Worm (Caenorhabditis elegans) whole organism, late embryonic: ENCODE data around the gene T10F2.2.

ENCODE experiments used
- C08G9.2 ChIP-seq: sonication (generic microtip); optimal IDR thresholded peaks from 2 replicates; lab custom pipeline; 2016; ENCODE audit warnings: mild to moderate bottlenecking, missing genetic modification characterization, moderate library complexity, missing compliant biosample characterization
- K02D7.2 ChIP-seq: sonication (generic microtip); optimal IDR thresholded peaks from 2 replicates; lab custom pipeline; 2017; ENCODE audit warnings: mild to moderate bottlenecking, missing genetic modification characterization, missing compliant biosample characterization
- K09A11.1 ChIP-seq: sonication (generic microtip); optimal IDR thresholded peaks from 2 replicates; lab custom pipeline; 2017; ENCODE audit warnings: antibody characterized with exemption, mild to moderate bottlenecking, missing genetic modification characterization, missing compliant biosample characterization; ENCODE audit not compliant: insufficient read depth
- T23F11.4 ChIP-seq: fragments of 200-800 bp; sonication (Bioruptor generic); optimal IDR thresholded peaks from 2 replicates; lab custom pipeline; 2018; ENCODE audit warnings: mild to moderate bottlenecking, missing genetic modification characterization, missing compliant biosample characterization
- ahr-1 ChIP-seq: sonication (generic microtip); optimal IDR thresholded peaks from 2 replicates; lab custom pipeline; 2016; ENCODE audit warnings: missing genetic modification characterization, missing compliant biosample characterization
- ceh-18 ChIP-seq: sonication (generic microtip); optimal IDR thresholded peaks from 2 replicates; lab custom pipeline; 2016; ENCODE audit warnings: missing genetic modification characterization, missing compliant biosample characterization
- ceh-19 ChIP-seq: fragments of 200-800 bp; sonication (Bioruptor generic); optimal IDR thresholded peaks from 2 replicates; lab custom pipeline; 2018; ENCODE audit warnings: mild to moderate bottlenecking, missing genetic modification characterization, missing compliant biosample characterization
- ceh-2 ChIP-seq: sonication (generic microtip); optimal IDR thresholded peaks from 2 replicates; lab custom pipeline; 2016; ENCODE audit warnings: missing genotype, missing genetic modification characterization, missing compliant biosample characterization
- ceh-22 ChIP-seq: sonication (generic microtip); optimal IDR thresholded peaks from 2 replicates; lab custom pipeline; 2017; ENCODE audit warnings: missing biosample characterization, missing genetic modification characterization
- ceh-24 ChIP-seq: sonication (generic microtip); optimal IDR thresholded peaks from 2 replicates; lab custom pipeline; 2016; ENCODE audit warnings: mild to moderate bottlenecking, missing genetic modification characterization, missing compliant biosample characterization
- ceh-30 ChIP-seq: fragments of 150-350 bp; optimal IDR thresholded peaks from 2 replicates; lab custom pipeline; 2014; ENCODE audit warnings: missing biosample characterization, missing genetic modification characterization
- ceh-31 ChIP-seq: sonication (generic microtip); optimal IDR thresholded peaks from 2 replicates; lab custom pipeline; 2016; ENCODE audit warnings: missing genetic modification characterization, missing compliant biosample characterization
- ceh-34 ChIP-seq: sonication (generic microtip); optimal IDR thresholded peaks from 2 replicates; lab custom pipeline; 2016; ENCODE audit warnings: mild to moderate bottlenecking, missing genetic modification characterization, missing compliant biosample characterization
- ceh-48 ChIP-seq: sonication (generic microtip); optimal IDR thresholded peaks from 2 replicates; lab custom pipeline; 2016; ENCODE audit warnings: missing genetic modification characterization, inconsistent platforms, missing compliant biosample characterization
- ceh-6 ChIP-seq: fragments of 200-800 bp; sonication (Bioruptor generic); optimal IDR thresholded peaks from 2 replicates; lab custom pipeline; 2018; ENCODE audit warnings: mild to moderate bottlenecking, missing genetic modification characterization, missing compliant biosample characterization
- dmd-4 ChIP-seq: sonication (generic microtip); optimal IDR thresholded peaks from 2 replicates; lab custom pipeline; 2016; ENCODE audit warnings: borderline replicate concordance, missing genetic modification characterization, missing compliant biosample characterization
- elt-2 ChIP-seq: sonication (generic microtip); optimal IDR thresholded peaks from 2 replicates; lab custom pipeline; 2016; ENCODE audit warnings: missing genetic modification reagents, missing genetic modification characterization, missing compliant biosample characterization
- elt-4 ChIP-seq: sonication (generic microtip); optimal IDR thresholded peaks from 2 replicates; lab custom pipeline; 2016; ENCODE audit warnings: missing genetic modification characterization, missing compliant biosample characterization
- eyg-1 ChIP-seq: sonication (generic microtip); optimal IDR thresholded peaks from 2 replicates; lab custom pipeline; 2016; ENCODE audit warnings: missing genotype, missing genetic modification characterization, missing compliant biosample characterization
- fax-1 ChIP-seq: sonication (generic microtip); optimal IDR thresholded peaks from 2 replicates; lab custom pipeline; 2016; ENCODE audit warnings: missing genotype, missing genetic modification characterization, missing compliant biosample characterization
- fkh-6 ChIP-seq: sonication (generic microtip); optimal IDR thresholded peaks from 2 replicates; lab custom pipeline; 2016; ENCODE audit warnings: missing genetic modification characterization, missing compliant biosample characterization
- gmeb-2 ChIP-seq: sonication (generic microtip); optimal IDR thresholded peaks from 2 replicates; lab custom pipeline; 2016; ENCODE audit warnings: missing genetic modification characterization, inconsistent platforms, missing compliant biosample characterization
- hlh-13 ChIP-seq: fragments of 200-800 bp; sonication (Bioruptor generic); optimal IDR thresholded peaks from 2 replicates; lab custom pipeline; 2018; ENCODE audit warnings: mild to moderate bottlenecking, missing genetic modification characterization, missing compliant biosample characterization
- hlh-6 ChIP-seq: sonication (generic microtip); optimal IDR thresholded peaks from 2 replicates; lab custom pipeline; 2016; ENCODE audit warnings: missing genotype, missing genetic modification characterization, missing compliant biosample characterization
- hlh-8 ChIP-seq: sonication (generic microtip); optimal IDR thresholded peaks from 2 replicates; lab custom pipeline; 2016; ENCODE audit warnings: missing genotype, missing genetic modification characterization, missing compliant biosample characterization
- lim-6 ChIP-seq: sonication (generic microtip); optimal IDR thresholded peaks from 2 replicates; lab custom pipeline; 2016; ENCODE audit warnings: missing genetic modification characterization, missing compliant biosample characterization
- mec-3 ChIP-seq: sonication (generic microtip); optimal IDR thresholded peaks from 2 replicates; lab custom pipeline; 2016; ENCODE audit warnings: borderline replicate concordance, missing genetic modification characterization, missing compliant biosample characterization
- nfya-1 ChIP-seq: sonication (generic microtip); optimal IDR thresholded peaks from 2 replicates; lab custom pipeline; 2017; ENCODE audit warnings: missing genetic modification characterization, mild to moderate bottlenecking, missing compliant biosample characterization, antibody characterized with exemption, moderate library complexity
- odd-2 ChIP-seq: sonication (generic microtip); optimal IDR thresholded peaks from 2 replicates; lab custom pipeline; 2017; ENCODE audit warnings: antibody characterized with exemption, mild to moderate bottlenecking, missing genetic modification characterization, missing compliant biosample characterization
- pag-3 ChIP-seq: sonication (generic microtip); optimal IDR thresholded peaks from 2 replicates; lab custom pipeline; 2016; ENCODE audit warnings: missing compliant biosample characterization, missing genetic modification characterization, borderline replicate concordance
- pat-9 ChIP-seq: fragments of 200-800 bp; sonication (Bioruptor generic); optimal IDR thresholded peaks from 2 replicates; lab custom pipeline; 2018; ENCODE audit warnings: mild to moderate bottlenecking, missing genetic modification characterization, moderate library complexity, missing compliant biosample characterization
- pax-1 ChIP-seq: fragments of 150-350 bp; optimal IDR thresholded peaks from 2 replicates; lab custom pipeline; 2014; ENCODE audit warnings: missing biosample characterization, missing genetic modification characterization
- pha-2 ChIP-seq: sonication (generic microtip); optimal IDR thresholded peaks from 2 replicates; lab custom pipeline; 2017; ENCODE audit warnings: mild to moderate bottlenecking, missing genetic modification characterization, missing compliant biosample characterization
- pha-4 ChIP-seq: fragments of 150-350 bp; optimal IDR thresholded peaks from 2 replicates; lab custom pipeline; 2018; ENCODE audit warnings: missing biosample characterization, missing genetic modification reagents, missing genetic modification characterization
- sox-2 ChIP-seq: fragments of 200-800 bp; sonication (Bioruptor generic); IDR thresholded peaks from 2 replicates; pipeline ENCODE4 v1.3.6; 2022; ENCODE audit warnings: missing genetic modification reagents, missing genetic modification characterization, missing compliant biosample characterization
- syd-9 ChIP-seq: sonication (generic microtip); optimal IDR thresholded peaks from 2 replicates; lab custom pipeline; 2016; ENCODE audit warnings: mild to moderate bottlenecking, missing genetic modification characterization, moderate library complexity, missing compliant biosample characterization
- tbx-2 ChIP-seq: sonication (generic microtip); optimal IDR thresholded peaks from 2 replicates; lab custom pipeline; 2016; ENCODE audit warnings: missing genetic modification characterization, missing compliant biosample characterization
- tbx-7 ChIP-seq: sonication (generic microtip); optimal IDR thresholded peaks from 2 replicates; lab custom pipeline; 2016; ENCODE audit warnings: missing genotype, missing genetic modification characterization, missing compliant biosample characterization
- ttx-3 ChIP-seq: sonication (generic microtip); optimal IDR thresholded peaks from 2 replicates; lab custom pipeline; 2016; ENCODE audit warnings: missing genetic modification reagents, missing genetic modification characterization, missing compliant biosample characterization
- unc-3 ChIP-seq, 2 experiments: fragments of 200-800 bp in 1 of 2; sonication (Bioruptor generic) in 1 of 2; sonication (generic microtip) in 1 of 2; conservative IDR thresholded peaks in 1 of 2; optimal IDR thresholded peaks in 1 of 2; 2 replicates each; pipeline versions ENCODE4 v1.3.6 to Lab custom; 2016 to 2022; ENCODE audit warnings: missing compliant biosample characterization in 2 of 2, missing genetic modification characterization in 2 of 2, missing genetic modification reagents in 1 of 2
- unc-42 ChIP-seq: sonication (generic microtip); optimal IDR thresholded peaks from 2 replicates; lab custom pipeline; 2016; ENCODE audit warnings: missing genotype, missing genetic modification characterization, missing compliant biosample characterization
- unc-86 ChIP-seq: sonication (generic microtip); optimal IDR thresholded peaks from 2 replicates; lab custom pipeline; 2016; ENCODE audit warnings: missing genetic modification characterization, missing compliant biosample characterization
- ztf-16 ChIP-seq: sonication (generic microtip); optimal IDR thresholded peaks from 2 replicates; lab custom pipeline; 2017; ENCODE audit warnings: missing genetic modification characterization, missing compliant biosample characterization

The T10F2.2 gene

ce11 chrIII:5138940-5139533 lies 26.1 kb downstream of the T10F2.2 start:
- TF ChIP-seq unc-42 (peak; percentile 89), tbx-2 (tag; lab: Kevin White, UChicago) (peak; percentile 70), pat-9 (no peak), ceh-34 (tag; lab: Kevin White, UChicago) (no peak), gmeb-2 (tag; lab: Kevin White, UChicago) (no peak), pag-3 (tag; lab: Kevin White, UChicago) (no peak)

ce11 chrIII:5137685-5138084 lies 27.4 kb downstream of the T10F2.2 start:
- TF ChIP-seq ztf-16 (no peak), pag-3 (tag; lab: Kevin White, UChicago) (no peak), tbx-7 (tag; lab: Kevin White, UChicago) (no peak), ceh-31 (no peak), tbx-2 (tag; lab: Kevin White, UChicago) (peak; percentile 12)
- TF ChIP-seq, all 69 proteins: peak for 1

ce11 chrIII:5137099-5137498 lies 28.0 kb downstream of the T10F2.2 start:
- TF ChIP-seq eyg-1 (tag; lab: Kevin White, UChicago) = no peak
- no peak for TF ChIP-seq ceh-6 (GFP tag; lab: Kevin White, UChicago)
- TF ChIP-seq unc-3 (GFP tag; conservative IDR thresholded peaks at IDR 0.05; lab: Robert Waterston, UW) = no peak
- no peak for TF ChIP-seq unc-3 (tag; optimal IDR thresholded peaks at IDR 0.05; lab: Kevin White, UChicago)
- no peak for TF ChIP-seq hlh-6 (tag; lab: Kevin White, UChicago)
- TF ChIP-seq T23F11.4 = no peak
- no peak for TF ChIP-seq K09A11.1 (tag; lab: Kevin White, UChicago)
- no peak for TF ChIP-seq gmeb-2 (tag; lab: Kevin White, UChicago)
- no peak for TF ChIP-seq elt-2
- TF ChIP-seq fax-1 (tag; lab: Kevin White, UChicago) = no peak

ce11 chrIII:5136033-5136597 lies 29.0 kb downstream of the T10F2.2 start, which contains the start of gene tbx-2:
tbx-2 (minus strand) TSS chrIII:5136296.
- TF ChIP-seq C08G9.2 (tag; lab: Kevin White, UChicago) (no peak), K09A11.1 (tag; lab: Kevin White, UChicago) (no peak), pha-2 (no peak), sox-2 (GFP tag; lab: Robert Waterston, UW) (no peak), ceh-30 (tag; lab: Kevin White, UChicago) (no peak), ceh-18 (tag; lab: Kevin White, UChicago) (peak; percentile 14), hlh-8 (tag; lab: Kevin White, UChicago) (no peak), tbx-7 (tag; lab: Kevin White, UChicago) (no peak), nfya-1 (tag; lab: Kevin White, UChicago) (peak; percentile 86), elt-4 (no peak), ceh-48 (no peak), ztf-16 (no peak), dmd-4 (tag; lab: Kevin White, UChicago) (no peak), pax-1 (tag; lab: Kevin White, UChicago) (no peak), syd-9 (peak; percentile 8), unc-86 (tag; lab: Kevin White, UChicago) (no peak), ceh-34 (tag; lab: Kevin White, UChicago) (peak; percentile 44), K02D7.2 (tag; lab: Kevin White, UChicago) (no peak), fkh-6 (tag; lab: Kevin White, UChicago) (peak; percentile 11), odd-2 (no peak), unc-3 (GFP tag; conservative IDR thresholded peaks at IDR 0.05; lab: Robert Waterston, UW) (no peak), unc-3 (tag; optimal IDR thresholded peaks at IDR 0.05; lab: Kevin White, UChicago) (no peak), hlh-13 (GFP tag; lab: Kevin White, UChicago) (no peak), lim-6 (tag; lab: Kevin White, UChicago) (no peak), pha-4 (no peak), ceh-2 (tag; lab: Kevin White, UChicago) (no peak), fax-1 (tag; lab: Kevin White, UChicago) (no peak), ceh-24 (no peak), ahr-1 (tag; lab: Kevin White, UChicago) (no peak), pag-3 (tag; lab: Kevin White, UChicago) (no peak), mec-3 (tag; lab: Kevin White, UChicago) (no peak), ceh-31 (peak; percentile 2), ttx-3 (tag; lab: Kevin White, UChicago) (no peak), ceh-22 (tag; lab: Kevin White, UChicago) (no peak), tbx-2 (tag; lab: Kevin White, UChicago) (peak; percentile 99), ceh-19 (GFP tag; lab: Kevin White, UChicago) (no peak)
